Fruit fly (Drosophila melanogaster) whole organism, embryonic: Measurements from ENCODE around the gene CG7054.

ENCODE experiments used
- ATbp ChIP-seq: fragments of 200-800 bp; sonication (Bioruptor generic); optimal IDR thresholded peaks from 2 replicates; lab custom pipeline; 2017; ENCODE audit warnings: missing biosample characterization, mild to moderate bottlenecking, missing genetic modification characterization, missing genetic modification reagents
- B-H1 ChIP-seq: fragments of 200-800 bp; sonication (Bioruptor generic); IDR thresholded peaks from 3 replicates; pipeline ENCODE4 v1.3.6; 2022; ENCODE audit warnings: missing biosample characterization, missing genetic modification characterization
- Bteb2 ChIP-seq: fragments of 200-800 bp; sonication (Bioruptor generic); optimal IDR thresholded peaks from 2 replicates; lab custom pipeline; 2016; ENCODE audit warnings: missing biosample characterization, missing genetic modification characterization
- CG1024 ChIP-seq: fragments of 200-800 bp; sonication (Bioruptor generic); IDR thresholded peaks from 2 replicates; pipeline ENCODE4 v1.3.6; 2022; ENCODE audit warnings: missing biosample characterization, missing genetic modification characterization
- CG10979 ChIP-seq: fragments of 200-800 bp; sonication (Bioruptor generic); optimal IDR thresholded peaks from 2 replicates; lab custom pipeline; 2018; ENCODE audit warnings: missing biosample characterization, mild to moderate bottlenecking, missing genetic modification characterization, moderate library complexity
- CG15011 ChIP-seq: fragments of 200-800 bp; sonication (Bioruptor generic); optimal IDR thresholded peaks from 3 replicates; lab custom pipeline; 2018; ENCODE audit warnings: missing biosample characterization, mild to moderate bottlenecking, missing genetic modification characterization
- CG15479 ChIP-seq: fragments of 200-800 bp; sonication (Bioruptor generic); optimal IDR thresholded peaks from 3 replicates; lab custom pipeline; 2019; ENCODE audit warnings: missing biosample characterization, mild to moderate bottlenecking, missing genetic modification characterization, moderate library complexity
- CG18262 ChIP-seq: fragments of 200-800 bp; optimal IDR thresholded peaks from 3 replicates; lab custom pipeline; 2019; ENCODE audit warnings: missing biosample characterization, mild to moderate bottlenecking, missing genetic modification characterization, moderate library complexity
- CG18764 ChIP-seq: fragments of 200-800 bp; sonication (Bioruptor generic); optimal IDR thresholded peaks from 3 replicates; lab custom pipeline; 2016; ENCODE audit warnings: missing biosample characterization, missing genetic modification characterization
- CG2712 ChIP-seq: fragments of 200-800 bp; optimal IDR thresholded peaks from 3 replicates; lab custom pipeline; 2019; ENCODE audit warnings: missing biosample characterization, mild to moderate bottlenecking, missing genetic modification characterization, moderate library complexity
- CG30403 ChIP-seq: fragments of 200-800 bp; sonication (Bioruptor generic); optimal IDR thresholded peaks from 3 replicates; lab custom pipeline; 2016; ENCODE audit warnings: missing biosample characterization, missing genetic modification characterization
- CG3407 ChIP-seq: fragments of 200-800 bp; sonication (Bioruptor generic); optimal IDR thresholded peaks from 2 replicates; lab custom pipeline; 2018; ENCODE audit warnings: missing biosample characterization, mild to moderate bottlenecking, missing genetic modification characterization
- CG4328 ChIP-seq: fragments of 200-800 bp; sonication (Bioruptor generic); optimal IDR thresholded peaks from 3 replicates; lab custom pipeline; 2017; ENCODE audit warnings: missing biosample characterization, missing genetic modification reagents, missing genetic modification characterization
- CG5953 ChIP-seq: fragments of 200-800 bp; sonication (Bioruptor generic); IDR thresholded peaks from 2 replicates; pipeline ENCODE4 v1.3.6; 2022; ENCODE audit warnings: missing biosample characterization, missing genetic modification characterization
- CG6175 ChIP-seq: fragments of 200-800 bp; sonication (Bioruptor generic); IDR thresholded peaks from 3 replicates; pipeline ENCODE4 v1.3.6; 2022; ENCODE audit warnings: missing biosample characterization, missing genetic modification characterization
- CG6689 ChIP-seq: fragments of 200-800 bp; sonication (Bioruptor generic); IDR thresholded peaks from 2 replicates; pipeline ENCODE4 v1.3.6; 2022; ENCODE audit warnings: missing biosample characterization, missing genetic modification characterization
- CG8359 ChIP-seq: fragments of 200-800 bp; sonication (Bioruptor generic); optimal IDR thresholded peaks from 2 replicates; lab custom pipeline; 2017; ENCODE audit warnings: missing biosample characterization, mild to moderate bottlenecking, missing genetic modification characterization, borderline replicate concordance
- CG8478 ChIP-seq: fragments of >200 bp; optimal IDR thresholded peaks from 2 replicates; lab custom pipeline; 2018
- CG9876 ChIP-seq: fragments of 200-800 bp; sonication (Bioruptor generic); optimal IDR thresholded peaks from 2 replicates; lab custom pipeline; 2016; ENCODE audit warnings: missing biosample characterization, missing genetic modification characterization
- Doc3 ChIP-seq: fragments of 200-800 bp; sonication (Bioruptor generic); IDR thresholded peaks from 3 replicates; pipeline ENCODE4 v1.3.6; 2022; ENCODE audit warnings: missing biosample characterization, missing genetic modification characterization; ENCODE audit not compliant: partially characterized antibody
- Drgx ChIP-seq: fragments of 200-800 bp; sonication (Bioruptor generic); IDR thresholded peaks from 2 replicates; pipeline ENCODE4 v1.3.6; 2022; ENCODE audit warnings: missing biosample characterization, missing genetic modification characterization
- Ets65A ChIP-seq: fragments of 200-800 bp; sonication (Bioruptor generic); peaks from one replicate; lab custom pipeline; 2016; ENCODE audit warnings: missing biosample characterization, missing genetic modification characterization
- HLH4C ChIP-seq: fragments of 200-800 bp; sonication (Bioruptor generic); IDR thresholded peaks from 3 replicates; pipeline ENCODE4 v1.3.6; 2022; ENCODE audit warnings: missing biosample characterization, missing genetic modification characterization; ENCODE audit not compliant: partially characterized antibody
- Hey ChIP-seq: fragments of 200-800 bp; sonication (Bioruptor generic); optimal IDR thresholded peaks from 3 replicates; lab custom pipeline; 2018; ENCODE audit warnings: missing biosample characterization, mild to moderate bottlenecking, missing genetic modification characterization
- Kr ChIP-seq: fragments of 200-800 bp; sonication (Bioruptor generic); optimal IDR thresholded peaks from 2 replicates; lab custom pipeline; 2017; ENCODE audit warnings: missing biosample characterization, mild to moderate bottlenecking, missing genetic modification characterization
- Lim3 ChIP-seq: fragments of 200-800 bp; sonication (Bioruptor generic); IDR thresholded peaks from 2 replicates; pipeline ENCODE4 v1.3.6; 2022; ENCODE audit warnings: missing biosample characterization, missing genetic modification characterization
- MTF-1 ChIP-seq: fragments of 200-800 bp; sonication (Bioruptor generic); optimal IDR thresholded peaks from 2 replicates; lab custom pipeline; 2018; ENCODE audit warnings: missing biosample characterization, mild to moderate bottlenecking, missing genetic modification characterization, borderline replicate concordance
- NfI ChIP-seq: fragments of 200-800 bp; sonication (Bioruptor generic); optimal IDR thresholded peaks from 3 replicates; lab custom pipeline; 2018; ENCODE audit warnings: missing biosample characterization, mild to moderate bottlenecking, missing genetic modification characterization, moderate library complexity
- Oli ChIP-seq: fragments of 200-800 bp; sonication (Bioruptor generic); optimal IDR thresholded peaks from 2 replicates; lab custom pipeline; 2018; ENCODE audit warnings: missing biosample characterization, mild to moderate bottlenecking, missing genetic modification characterization, moderate library complexity
- Vsx1 ChIP-seq: fragments of 200-800 bp; sonication (Bioruptor generic); optimal IDR thresholded peaks from 2 replicates; lab custom pipeline; 2017; ENCODE audit warnings: missing biosample characterization, mild to moderate bottlenecking, missing genetic modification characterization, missing genetic modification reagents
- abd-A ChIP-seq: fragments of 200-800 bp; sonication (Bioruptor generic); optimal IDR thresholded peaks from 3 replicates; lab custom pipeline; 2019; ENCODE audit warnings: missing biosample characterization, mild to moderate bottlenecking, missing genetic modification characterization, moderate library complexity
- ac ChIP-seq: fragments of 200-800 bp; sonication (Bioruptor generic); optimal IDR thresholded peaks from 3 replicates; lab custom pipeline; 2017; ENCODE audit warnings: missing biosample characterization, mild to moderate bottlenecking, missing genetic modification characterization
- btn ChIP-seq: fragments of 200-800 bp; sonication (Bioruptor generic); optimal IDR thresholded peaks from 2 replicates; lab custom pipeline; 2016; ENCODE audit warnings: missing biosample characterization, missing genetic modification characterization
- cas ChIP-seq: fragments of 200-800 bp; sonication (Bioruptor generic); IDR thresholded peaks from 2 replicates; pipeline ENCODE4 v1.3.6; 2022; ENCODE audit warnings: missing biosample characterization, missing genetic modification characterization
- crp ChIP-seq, 2 experiments: fragments of 200-800 bp; sonication (Bioruptor generic); optimal IDR thresholded peaks; 2 replicates in 1 of 2; 3 replicates in 1 of 2; lab custom pipeline; 2017; ENCODE audit warnings: missing biosample characterization in 2 of 2, missing genetic modification characterization in 2 of 2, mild to moderate bottlenecking in 1 of 2, moderate library complexity in 1 of 2
- esg ChIP-seq: fragments of 200-800 bp; sonication (Bioruptor generic); conservative IDR thresholded peaks from 2 replicates; pipeline ENCODE4 v1.3.6; 2022; ENCODE audit warnings: missing biosample characterization, missing genetic modification characterization
- eyg ChIP-seq: fragments of 200-800 bp; sonication (Bioruptor generic); optimal IDR thresholded peaks from 3 replicates; lab custom pipeline; 2016; ENCODE audit warnings: missing biosample characterization, missing genetic modification characterization
- gcm2 ChIP-seq: fragments of 200-800 bp; sonication (Bioruptor generic); optimal IDR thresholded peaks from 2 replicates; lab custom pipeline; 2016; ENCODE audit warnings: missing biosample characterization, missing genetic modification characterization
- gfzf ChIP-seq: fragments of 200-800 bp; sonication (Bioruptor generic); optimal IDR thresholded peaks from 2 replicates; lab custom pipeline; 2016; ENCODE audit warnings: missing biosample characterization, mild to moderate bottlenecking, missing genetic modification characterization, moderate library complexity
- gsb-n ChIP-seq: fragments of 200-800 bp; sonication (Bioruptor generic); optimal IDR thresholded peaks from 3 replicates; lab custom pipeline; 2018; ENCODE audit warnings: missing biosample characterization, mild to moderate bottlenecking, missing genetic modification characterization
- ken ChIP-seq: fragments of 200-800 bp; sonication (Bioruptor generic); IDR thresholded peaks from 3 replicates; pipeline ENCODE4 v1.3.6; 2022; ENCODE audit warnings: missing biosample characterization, missing genetic modification characterization
- klu ChIP-seq: fragments of 200-800 bp; sonication (Bioruptor generic); IDR thresholded peaks from 2 replicates; pipeline ENCODE4 v1.3.6; 2022; ENCODE audit warnings: missing biosample characterization, missing genetic modification characterization
- luna ChIP-seq: fragments of 200-800 bp; sonication (Bioruptor generic); optimal IDR thresholded peaks from 2 replicates; lab custom pipeline; 2016; ENCODE audit warnings: missing biosample characterization, missing genetic modification characterization
- onecut ChIP-seq: fragments of 200-800 bp; sonication (Bioruptor generic); IDR thresholded peaks from 2 replicates; pipeline ENCODE4 v1.3.6; 2022; ENCODE audit warnings: missing biosample characterization, missing genetic modification characterization
- org-1 ChIP-seq: fragments of 200-800 bp; sonication (Bioruptor generic); optimal IDR thresholded peaks from 2 replicates; lab custom pipeline; 2017; ENCODE audit warnings: missing biosample characterization, missing genetic modification characterization
- pho ChIP-seq: fragments of 200-800 bp; sonication (Bioruptor generic); optimal IDR thresholded peaks from 2 replicates; lab custom pipeline; 2016; ENCODE audit warnings: missing biosample characterization, missing genetic modification characterization
- ranshi ChIP-seq: fragments of 200-800 bp; sonication (Bioruptor generic); IDR thresholded peaks from 2 replicates; pipeline ENCODE4 v1.3.6; 2022; ENCODE audit warnings: missing biosample characterization, missing genetic modification characterization
- seq ChIP-seq: fragments of 200-800 bp; sonication (Bioruptor generic); IDR thresholded peaks from 2 replicates; pipeline ENCODE4 v1.3.6; 2022; ENCODE audit warnings: missing biosample characterization, missing genetic modification characterization
- tll ChIP-seq, 2 experiments: fragments of 200-800 bp in 1 of 2; fragments of >200 bp in 1 of 2; sonication (Bioruptor generic) in 1 of 2; optimal IDR thresholded peaks; 2 replicates each; lab custom pipeline; 2017 to 2019; ENCODE audit warnings: missing biosample characterization in 2 of 2, missing genetic modification characterization in 2 of 2, mild to moderate bottlenecking in 1 of 2, moderate library complexity in 1 of 2
- tna ChIP-seq: fragments of 200-800 bp; sonication (Bioruptor generic); IDR thresholded peaks from 2 replicates; pipeline ENCODE4 v1.3.6; 2022; ENCODE audit warnings: missing biosample characterization, missing genetic modification characterization; ENCODE audit not compliant: partially characterized antibody
- trem ChIP-seq: fragments of 200-800 bp; optimal IDR thresholded peaks from 3 replicates; lab custom pipeline; 2019; ENCODE audit warnings: missing biosample characterization, mild to moderate bottlenecking, missing genetic modification characterization, moderate library complexity
- zen ChIP-seq: fragments of 200-800 bp; sonication (Bioruptor generic); optimal IDR thresholded peaks from 3 replicates; lab custom pipeline; 2018; ENCODE audit warnings: missing biosample characterization, mild to moderate bottlenecking, missing genetic modification characterization, moderate library complexity

Gene CG7054

DNA sequence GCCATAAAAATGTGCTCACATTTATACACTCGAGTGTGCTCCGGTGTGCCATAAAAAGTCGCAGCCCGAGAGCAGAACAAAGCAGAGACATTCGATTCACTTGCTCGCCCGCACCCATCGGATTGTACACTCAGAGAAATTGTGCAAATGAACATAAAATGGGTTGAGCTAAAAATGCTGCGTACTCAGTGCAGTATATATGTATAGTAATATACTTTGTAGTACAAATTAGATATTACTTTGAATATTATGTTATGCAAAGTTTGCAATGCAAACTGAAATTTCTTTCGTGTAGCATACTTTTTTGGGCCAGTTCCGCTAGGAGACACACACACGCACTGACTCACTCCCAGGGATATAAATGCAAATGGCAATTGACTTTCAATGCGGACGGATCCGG, 38.8 kb downstream of the CG7054 start (continued):
- TF ChIP-seq ac = no peak
- no peak for TF ChIP-seq Hey (tag; lab: Kevin White, UChicago)
- no peak for TF ChIP-seq zen (tag; lab: Kevin White, UChicago)
- TF ChIP-seq btn (GFP tag; lab: Kevin White, UChicago) = no peak
- no peak for TF ChIP-seq Bteb2 (GFP tag; lab: Kevin White, UChicago)
- no peak for TF ChIP-seq CG6689 (GFP tag; lab: Robert Waterston, UW)
- TF ChIP-seq CG18764 (GFP tag; lab: Kevin White, UChicago) = no peak
- TF ChIP-seq crp (GFP tag; optimal IDR thresholded peaks at IDR 0.05; lab: Kevin White, UChicago) = no peak
- no peak for TF ChIP-seq Lim3 (GFP tag; lab: Robert Waterston, UW)
- no peak for TF ChIP-seq CG4328 (GFP tag; lab: Kevin White, UChicago)
- TF ChIP-seq gsb-n (tag; lab: Kevin White, UChicago) = no peak
- TF ChIP-seq CG6175 (GFP tag; lab: Robert Waterston, UW) = no peak
- TF ChIP-seq ken (GFP tag; lab: Robert Waterston, UW) = no peak
- TF ChIP-seq onecut (GFP tag; lab: Robert Waterston, UW) = no peak
- no peak for TF ChIP-seq Vsx1
- TF ChIP-seq gcm2 (GFP tag; lab: Kevin White, UChicago) = no peak
- no peak for TF ChIP-seq klu
- TF ChIP-seq tll (GFP tag; optimal IDR thresholded peaks at IDR 0.05; lab: Kevin White, UChicago) = no peak
- no peak for TF ChIP-seq ranshi (GFP tag; lab: Robert Waterston, UW)
- no peak for TF ChIP-seq Ets65A
- no peak for TF ChIP-seq CG1024 (GFP tag; lab: Robert Waterston, UW)
- no peak for TF ChIP-seq tna (GFP tag; lab: Robert Waterston, UW)
- peak; percentile 12 for TF ChIP-seq NfI (GFP tag; lab: Kevin White, UChicago)
- TF ChIP-seq trem = no peak
- TF ChIP-seq gfzf (GFP tag; lab: Kevin White, UChicago) = no peak
- TF ChIP-seq esg (GFP tag; lab: Robert Waterston, UW) = no peak
- no peak for TF ChIP-seq HLH4C (GFP tag; lab: Robert Waterston, UW)
- TF ChIP-seq CG9876 = no peak
- no peak for TF ChIP-seq CG15479 (GFP tag; lab: Kevin White, UChicago)
- no peak for TF ChIP-seq seq (GFP tag; lab: Robert Waterston, UW)
- TF ChIP-seq org-1 (GFP tag; lab: Kevin White, UChicago) = no peak
- TF ChIP-seq luna (GFP tag; lab: Kevin White, UChicago) = no peak
- no peak for TF ChIP-seq B-H1 (GFP tag; lab: Robert Waterston, UW)
- TF ChIP-seq CG30403 (GFP tag; lab: Kevin White, UChicago) = no peak
- TF ChIP-seq CG8478 = no peak
- peak; percentile 14 for TF ChIP-seq pho (GFP tag; lab: Kevin White, UChicago)
- no peak for TF ChIP-seq CG2712 (tag; lab: Kevin White, UChicago)
- no peak for TF ChIP-seq eyg (GFP tag; lab: Kevin White, UChicago)
- TF ChIP-seq MTF-1 = no peak
- no peak for TF ChIP-seq CG8359
- no peak for TF ChIP-seq Oli (tag; lab: Kevin White, UChicago)
- no peak for TF ChIP-seq Kr (GFP tag; lab: Kevin White, UChicago)
- no peak for TF ChIP-seq cas (GFP tag; lab: Robert Waterston, UW)
- TF ChIP-seq CG10979 (tag; lab: Kevin White, UChicago) = no peak
- TF ChIP-seq abd-A (tag; lab: Kevin White, UChicago) = no peak
- no peak for TF ChIP-seq CG3407 (GFP tag; lab: Kevin White, UChicago)
- TF ChIP-seq Drgx (GFP tag; lab: Robert Waterston, UW) = no peak
- no peak for TF ChIP-seq CG15011 (GFP tag; lab: Kevin White, UChicago)
- no peak for TF ChIP-seq ATbp (GFP tag; lab: Kevin White, UChicago)
- TF ChIP-seq CG18262 (tag; lab: Kevin White, UChicago) = no peak
- TF ChIP-seq Doc3 (GFP tag; lab: Robert Waterston, UW) = no peak
- TF ChIP-seq CG5953 (GFP tag; lab: Robert Waterston, UW) = no peak
